Worm (Caenorhabditis elegans): ENCODE data around the gene mrps-34.
A peak's percentile ranks its signal among the peaks of the same experiment; 100 is the strongest.

Gene mrps-34

DNA sequence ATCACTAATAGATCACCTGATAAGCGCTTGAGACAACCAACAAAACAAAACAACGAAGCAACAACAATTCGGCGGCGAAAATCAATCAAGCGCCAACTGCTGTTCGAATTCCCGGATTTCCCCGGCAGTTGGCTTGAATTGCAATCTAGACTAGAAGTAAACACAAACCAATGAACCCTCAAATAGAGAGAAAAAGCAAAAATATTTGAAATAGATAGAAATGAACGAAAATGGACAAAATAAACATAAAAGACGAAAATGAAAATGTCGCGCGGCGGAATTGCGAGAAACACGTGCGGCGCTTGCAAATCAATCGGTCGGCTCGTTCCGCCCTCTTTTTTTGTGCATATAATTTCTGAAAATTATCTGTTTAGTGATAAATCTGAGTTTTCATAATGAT, 26.2 kb upstream of the mrps-34 start, which contains the start of gene idhg-1:
Gene idhg-1, plus strand, starts transcription at position 343 of the 400 bp plus-strand sequence.
- TF ChIP-seq lin-13 (GFP tag; optimal IDR thresholded peaks at IDR 0.05) (peak; percentile 69), ZK546.5 (tag; optimal IDR thresholded peaks at IDR 0.05) (no peak), nhr-77 (tag; optimal IDR thresholded peaks at IDR 0.05) (no peak), nhr-237 (tag; optimal IDR thresholded peaks at IDR 0.05) (no peak), sma-9 (GFP tag; optimal IDR thresholded peaks at IDR 0.05) (peak; percentile 71), sma-9 (tag; optimal IDR thresholded peaks at IDR 0.05) (no peak), mdl-1 (tag; optimal IDR thresholded peaks at IDR 0.05) (no peak), blmp-1 (tag; optimal IDR thresholded peaks at IDR 0.05; ENCODE audit: insufficient read depth) (no peak), crh-2 (tag; optimal IDR thresholded peaks at IDR 0.05) (peak; percentile 21), egl-27 (tag; optimal IDR thresholded peaks at IDR 0.05) (no peak), nhr-25 (tag; optimal IDR thresholded peaks at IDR 0.05) (peak; percentile 56), unc-39 (tag; optimal IDR thresholded peaks at IDR 0.05) (no peak), nhr-11 (tag; optimal IDR thresholded peaks at IDR 0.05) (no peak), ztf-4 (tag; optimal IDR thresholded peaks at IDR 0.05) (peak; percentile 32), nhr-21 (tag; optimal IDR thresholded peaks at IDR 0.05) (peak; percentile 15), ztf-11 (tag; optimal IDR thresholded peaks at IDR 0.05) (no peak), skn-1 (tag; optimal IDR thresholded peaks at IDR 0.05) (peak; percentile 48), C34F6.9 (tag; optimal IDR thresholded peaks at IDR 0.05) (peak; percentile 78), nhr-6 (tag; optimal IDR thresholded peaks at IDR 0.05) (no peak), gmeb-1 (tag; optimal IDR thresholded peaks at IDR 0.05) (peak; percentile 70), mbf-1 (tag; optimal IDR thresholded peaks at IDR 0.05) (no peak), fos-1 (tag; optimal IDR thresholded peaks at IDR 0.05) (peak; percentile 33), unc-62 (GFP tag; optimal IDR thresholded peaks at IDR 0.05) (no peak), nhr-10 (tag; optimal IDR thresholded peaks at IDR 0.05) (no peak), F13H6.1 (tag; optimal IDR thresholded peaks at IDR 0.05) (peak; percentile 81), ztf-1 (GFP tag; conservative IDR thresholded peaks at IDR 0.05) (no peak), elt-3 (tag; optimal IDR thresholded peaks at IDR 0.05) (no peak), ceh-16 (tag; optimal IDR thresholded peaks at IDR 0.05) (no peak), ama-1 (optimal IDR thresholded peaks at IDR 0.05) (no peak), Y55F3AM.14 (GFP tag; optimal IDR thresholded peaks at IDR 0.05) (peak; percentile 75), lsy-2 (tag; optimal IDR thresholded peaks at IDR 0.05) (peak; percentile 36 to 77), lin-39 (tag; optimal IDR thresholded peaks at IDR 0.05) (no peak), mab-5 (tag; optimal IDR thresholded peaks at IDR 0.05) (peak; percentile 64), snpc-4 (tag; optimal IDR thresholded peaks at IDR 0.05) (no peak), peb-1 (tag; optimal IDR thresholded peaks at IDR 0.05) (no peak), alr-1 (tag; optimal IDR thresholded peaks at IDR 0.05) (no peak), sem-4 (tag; optimal IDR thresholded peaks at IDR 0.05) (peak; percentile 39), zag-1 (tag; optimal IDR thresholded peaks at IDR 0.05) (peak; percentile 11), R02D3.7 (tag; optimal IDR thresholded peaks at IDR 0.05) (no peak), elt-1 (tag; optimal IDR thresholded peaks at IDR 0.05) (no peak), lin-11 (tag; optimal IDR thresholded peaks at IDR 0.05) (peak; percentile 74), dmd-4 (tag; optimal IDR thresholded peaks at IDR 0.05) (no peak), ceh-82 (tag; optimal IDR thresholded peaks at IDR 0.05) (no peak), sma-3 (GFP tag; optimal IDR thresholded peaks at IDR 0.05) (peak; percentile 78), aly-2 (tag; optimal IDR thresholded peaks at IDR 0.05) (no peak), nhr-12 (tag; optimal IDR thresholded peaks at IDR 0.05) (no peak), unc-55 (GFP tag; optimal IDR thresholded peaks at IDR 0.05) (peak; percentile 83), nhr-23 (tag; optimal IDR thresholded peaks at IDR 0.05) (no peak), nhr-129 (tag; optimal IDR thresholded peaks at IDR 0.05) (peak; percentile 42)
